Fruit fly (Drosophila melanogaster) whole organism, embryonic: ENCODE results near the gene CG6294.
A peak's percentile ranks its signal among the peaks of the same experiment; 100 is the strongest.

Source experiments
- Atf6 ChIP-seq: fragments of 200-800 bp; sonication (Bioruptor generic); IDR thresholded peaks from 2 replicates; pipeline ENCODE4 v1.3.6; 2022; ENCODE audit warnings: missing biosample characterization, missing genetic modification characterization
- CG10321 ChIP-seq: fragments of 200-800 bp; sonication (Bioruptor generic); IDR thresholded peaks from 2 replicates; pipeline ENCODE4 v1.3.6; 2022; ENCODE audit warnings: missing biosample characterization, missing genetic modification characterization
- CG10543 ChIP-seq: fragments of 200-800 bp; sonication (Bioruptor generic); optimal IDR thresholded peaks from 3 replicates; lab custom pipeline; 2017; ENCODE audit warnings: missing biosample characterization, mild to moderate bottlenecking, missing genetic modification characterization, moderate library complexity
- CG10654 ChIP-seq: fragments of 200-800 bp; sonication (Bioruptor generic); optimal IDR thresholded peaks from 2 replicates; lab custom pipeline; 2016; ENCODE audit warnings: missing biosample characterization, missing genetic modification characterization
- CG12236 ChIP-seq: fragments of 200-800 bp; sonication (Bioruptor generic); optimal IDR thresholded peaks from 2 replicates; lab custom pipeline; 2016; ENCODE audit warnings: missing biosample characterization, missing genetic modification characterization
- CG12391 ChIP-seq: fragments of 200-800 bp; sonication (Bioruptor generic); optimal IDR thresholded peaks from 3 replicates; lab custom pipeline; 2018; ENCODE audit warnings: missing biosample characterization, mild to moderate bottlenecking, missing genetic modification characterization, moderate library complexity
- CG13424 ChIP-seq: fragments of 200-800 bp; sonication (Bioruptor generic); optimal IDR thresholded peaks from 2 replicates; lab custom pipeline; 2019; ENCODE audit warnings: missing biosample characterization, mild to moderate bottlenecking, missing genetic modification characterization, moderate library complexity
- CG15011 ChIP-seq: fragments of 200-800 bp; sonication (Bioruptor generic); optimal IDR thresholded peaks from 3 replicates; lab custom pipeline; 2018; ENCODE audit warnings: missing biosample characterization, mild to moderate bottlenecking, missing genetic modification characterization
- CG17361 ChIP-seq: fragments of 200-800 bp; sonication (Bioruptor generic); IDR thresholded peaks from 3 replicates; pipeline ENCODE4 v1.3.6; 2022; ENCODE audit warnings: missing biosample characterization, missing genetic modification characterization
- CG17385 ChIP-seq: fragments of 200-800 bp; sonication (Bioruptor generic); optimal IDR thresholded peaks from 3 replicates; lab custom pipeline; 2018; ENCODE audit warnings: missing biosample characterization, mild to moderate bottlenecking, missing genetic modification characterization
- CG1832 ChIP-seq: fragments of 200-800 bp; sonication (Bioruptor generic); optimal IDR thresholded peaks from 2 replicates; lab custom pipeline; 2017; ENCODE audit warnings: missing biosample characterization, mild to moderate bottlenecking, missing genetic modification characterization, inconsistent platforms
- CG2712 ChIP-seq: fragments of 200-800 bp; optimal IDR thresholded peaks from 3 replicates; lab custom pipeline; 2019; ENCODE audit warnings: missing biosample characterization, mild to moderate bottlenecking, missing genetic modification characterization, moderate library complexity
- CG2889 ChIP-seq: fragments of 200-800 bp; sonication (Bioruptor generic); IDR thresholded peaks from 3 replicates; pipeline ENCODE4 v1.3.6; 2022; ENCODE audit warnings: missing biosample characterization, missing genetic modification characterization
- CG30403 ChIP-seq: fragments of 200-800 bp; sonication (Bioruptor generic); optimal IDR thresholded peaks from 3 replicates; lab custom pipeline; 2016; ENCODE audit warnings: missing biosample characterization, missing genetic modification characterization
- CG3065 ChIP-seq: fragments of 200-800 bp; sonication (Bioruptor generic); optimal IDR thresholded peaks from 2 replicates; lab custom pipeline; 2016; ENCODE audit warnings: missing biosample characterization, missing genetic modification characterization
- CG32532 ChIP-seq: fragments of 200-800 bp; sonication (Bioruptor generic); IDR thresholded peaks from 2 replicates; pipeline ENCODE4 v1.3.6; 2022; ENCODE audit warnings: missing biosample characterization, missing genetic modification characterization
- CG4360 ChIP-seq: fragments of 200-800 bp; sonication (Bioruptor generic); IDR thresholded peaks from 2 replicates; pipeline ENCODE4 v1.3.6; 2022; ENCODE audit warnings: missing biosample characterization, missing genetic modification characterization
- CG6175 ChIP-seq: fragments of 200-800 bp; sonication (Bioruptor generic); IDR thresholded peaks from 3 replicates; pipeline ENCODE4 v1.3.6; 2022; ENCODE audit warnings: missing biosample characterization, missing genetic modification characterization
- CG7271 ChIP-seq: fragments of 200-800 bp; sonication (Bioruptor generic); optimal IDR thresholded peaks from 2 replicates; lab custom pipeline; 2018; ENCODE audit warnings: missing biosample characterization, mild to moderate bottlenecking, missing genetic modification characterization, moderate library complexity
- CG7745 ChIP-seq: fragments of 200-800 bp; sonication (Bioruptor generic); optimal IDR thresholded peaks from 2 replicates; lab custom pipeline; 2018; ENCODE audit warnings: missing biosample characterization, mild to moderate bottlenecking, missing genetic modification characterization, moderate library complexity
- CG9727 ChIP-seq: fragments of 200-800 bp; sonication (Bioruptor generic); optimal IDR thresholded peaks from 3 replicates; lab custom pipeline; 2017; ENCODE audit warnings: missing biosample characterization, mild to moderate bottlenecking, missing genetic modification characterization
- Fer2 ChIP-seq: fragments of 200-800 bp; sonication (Bioruptor generic); optimal IDR thresholded peaks from 2 replicates; lab custom pipeline; 2018; ENCODE audit warnings: missing biosample characterization, mild to moderate bottlenecking, missing genetic modification characterization, moderate library complexity
- GATAe ChIP-seq: fragments of 200-800 bp; sonication (Bioruptor generic); conservative IDR thresholded peaks from 2 replicates; pipeline ENCODE4 v1.3.6; 2022; ENCODE audit warnings: missing biosample characterization, missing genetic modification characterization
- H2.0 ChIP-seq: fragments of 200-800 bp; sonication (Bioruptor generic); IDR thresholded peaks from 2 replicates; pipeline ENCODE4 v1.3.6; 2022; ENCODE audit warnings: missing biosample characterization, missing genetic modification characterization
- HLH4C ChIP-seq: fragments of 200-800 bp; sonication (Bioruptor generic); IDR thresholded peaks from 3 replicates; pipeline ENCODE4 v1.3.6; 2022; ENCODE audit warnings: missing biosample characterization, missing genetic modification characterization; ENCODE audit not compliant: partially characterized antibody
- Lhr ChIP-seq: fragments of 200-800 bp; sonication (Bioruptor generic); optimal IDR thresholded peaks from 3 replicates; lab custom pipeline; 2017; ENCODE audit warnings: mild to moderate bottlenecking, missing biosample characterization, missing genetic modification reagents, missing genetic modification characterization
- MBD-R2 ChIP-seq: fragments of 200-800 bp; sonication (Bioruptor generic); IDR thresholded peaks from 2 replicates; pipeline ENCODE4 v1.3.6; 2022; ENCODE audit warnings: missing biosample characterization, missing genetic modification characterization
- Meics ChIP-seq: fragments of 200-800 bp; sonication (Bioruptor generic); optimal IDR thresholded peaks from 2 replicates; lab custom pipeline; 2017; ENCODE audit warnings: missing biosample characterization, mild to moderate bottlenecking, missing genetic modification characterization
- Neu2 ChIP-seq: fragments of 200-800 bp; sonication (Bioruptor generic); optimal IDR thresholded peaks from 3 replicates; lab custom pipeline; 2016; ENCODE audit warnings: missing biosample characterization, missing genetic modification characterization, borderline replicate concordance
- Nf-YA ChIP-seq: fragments of 200-800 bp; sonication (Bioruptor generic); IDR thresholded peaks from 2 replicates; pipeline ENCODE4 v1.3.6; 2022; ENCODE audit warnings: missing biosample characterization, missing genetic modification characterization
- Ptx1 ChIP-seq: fragments of 200-800 bp; sonication (Bioruptor generic); IDR thresholded peaks from 2 replicates; pipeline ENCODE4 v1.3.6; 2022; ENCODE audit warnings: missing biosample characterization, missing genetic modification characterization
- Rfx ChIP-seq: fragments of 200-800 bp; sonication (Bioruptor generic); IDR thresholded peaks from 2 replicates; pipeline ENCODE4 v1.3.6; 2022; ENCODE audit warnings: missing biosample characterization, missing genetic modification characterization
- Sox100B ChIP-seq: fragments of 200-800 bp; sonication (Bioruptor generic); optimal IDR thresholded peaks from 3 replicates; lab custom pipeline; 2018; ENCODE audit warnings: missing biosample characterization, mild to moderate bottlenecking, missing genetic modification characterization
- ara ChIP-seq: fragments of 200-800 bp; sonication (Bioruptor generic); IDR thresholded peaks from 2 replicates; pipeline ENCODE4 v1.3.6; 2022; ENCODE audit warnings: missing biosample characterization, missing genetic modification characterization
- crp ChIP-seq, 2 experiments: fragments of 200-800 bp; sonication (Bioruptor generic); optimal IDR thresholded peaks; 2 replicates in 1 of 2; 3 replicates in 1 of 2; lab custom pipeline; 2017; ENCODE audit warnings: missing biosample characterization in 2 of 2, missing genetic modification characterization in 2 of 2, mild to moderate bottlenecking in 1 of 2, moderate library complexity in 1 of 2
- disco-r ChIP-seq: fragments of 200-800 bp; sonication (Bioruptor generic); optimal IDR thresholded peaks from 2 replicates; lab custom pipeline; 2016; ENCODE audit warnings: missing biosample characterization, missing genetic modification characterization
- dysf ChIP-seq: fragments of 200-800 bp; sonication (Bioruptor generic); IDR thresholded peaks from 3 replicates; pipeline ENCODE4 v1.3.6; 2022; ENCODE audit warnings: missing biosample characterization, missing genetic modification characterization
- eve ChIP-seq, 2 experiments: fragments of >200 bp; optimal IDR thresholded peaks; 2 replicates each; lab custom pipeline; 2017; ENCODE audit warnings: missing biosample characterization in 2 of 2, missing genetic modification characterization in 2 of 2
- fd102C ChIP-seq: fragments of 200-800 bp; sonication (Bioruptor generic); optimal IDR thresholded peaks from 2 replicates; lab custom pipeline; 2018; ENCODE audit warnings: missing biosample characterization, mild to moderate bottlenecking, missing genetic modification characterization, moderate library complexity
- inv ChIP-seq: fragments of 200-800 bp; sonication (Bioruptor generic); IDR thresholded peaks from 2 replicates; pipeline ENCODE4 v1.3.6; 2022; ENCODE audit warnings: missing biosample characterization, missing genetic modification characterization; ENCODE audit not compliant: partially characterized antibody
- mirr ChIP-seq: fragments of 200-800 bp; sonication (Bioruptor generic); optimal IDR thresholded peaks from 3 replicates; lab custom pipeline; 2018; ENCODE audit warnings: missing biosample characterization, mild to moderate bottlenecking, missing genetic modification characterization
- nom ChIP-seq: fragments of 200-800 bp; sonication (Bioruptor generic); optimal IDR thresholded peaks from 2 replicates; lab custom pipeline; 2017; ENCODE audit warnings: missing biosample characterization, missing genetic modification characterization, mild to moderate bottlenecking, moderate library complexity, missing genetic modification reagents
- pzg ChIP-seq: fragments of 200-800 bp; sonication (Bioruptor generic); optimal IDR thresholded peaks from 3 replicates; lab custom pipeline; 2018; ENCODE audit warnings: missing biosample characterization, mild to moderate bottlenecking, missing genetic modification characterization, moderate library complexity
- row ChIP-seq: fragments of 200-800 bp; sonication (Bioruptor generic); IDR thresholded peaks from 3 replicates; pipeline ENCODE4 v1.3.6; 2022; ENCODE audit warnings: missing biosample characterization, missing genetic modification characterization
- sc ChIP-seq, 3 experiments: fragments of >200 bp in 2 of 3; fragments of 200-800 bp in 1 of 3; sonication (Bioruptor generic) in 1 of 3; optimal IDR thresholded peaks; 2 replicates in 2 of 3; 3 replicates in 1 of 3; lab custom pipeline; 2017; ENCODE audit warnings: mild to moderate bottlenecking in 1 of 3, missing biosample characterization in 1 of 3, missing genetic modification characterization in 1 of 3, missing genetic modification reagents in 1 of 3
- sens ChIP-seq: fragments of 200-800 bp; sonication (Bioruptor generic); peaks from one replicate; lab custom pipeline; 2016; ENCODE audit warnings: missing biosample characterization, missing genetic modification characterization
- sob ChIP-seq: fragments of 200-800 bp; sonication (Bioruptor generic); IDR thresholded peaks from 2 replicates; pipeline ENCODE4 v1.3.6; 2022; ENCODE audit warnings: missing biosample characterization, missing genetic modification characterization
- tin ChIP-seq: fragments of 200-800 bp; sonication (Bioruptor generic); optimal IDR thresholded peaks from 3 replicates; lab custom pipeline; 2016; ENCODE audit warnings: missing biosample characterization, missing genetic modification characterization
- tll ChIP-seq, 2 experiments: fragments of 200-800 bp in 1 of 2; fragments of >200 bp in 1 of 2; sonication (Bioruptor generic) in 1 of 2; optimal IDR thresholded peaks; 2 replicates each; lab custom pipeline; 2017 to 2019; ENCODE audit warnings: missing biosample characterization in 2 of 2, missing genetic modification characterization in 2 of 2, mild to moderate bottlenecking in 1 of 2, moderate library complexity in 1 of 2
- ttk ChIP-seq: fragments of 200-800 bp; sonication (Bioruptor generic); IDR thresholded peaks from 2 replicates; pipeline ENCODE4 v2.1.2; 2022; ENCODE audit warnings: missing biosample characterization, missing genetic modification characterization

The CG6294 gene

dm6 chrX:15498791-15499190 is 36.3 kb downstream of the CG6294 start (continued):
- TF ChIP-seq dysf (GFP tag; lab: Robert Waterston, UW) (no peak), CG3065 (no peak), Fer2 (no peak), Meics (GFP tag; lab: Kevin White, UChicago) (no peak), ttk (GFP tag; lab: Robert Waterston, UW) (peak; percentile 42; the same call in 1 of the 2 replicates), CG32532 (GFP tag; lab: Robert Waterston, UW) (peak; percentile 23; the same call in 1 of the 2 replicates), CG10321 (no peak), CG1832 (peak; percentile 39), nom (GFP tag; lab: Kevin White, UChicago) (peak; percentile 74), HLH4C (GFP tag; lab: Robert Waterston, UW) (no peak), row (GFP tag; lab: Robert Waterston, UW) (peak; percentile 29; the same call in 1 of the 3 replicates), sens (GFP tag; lab: Kevin White, UChicago) (peak; percentile 79), CG12236 (GFP tag; lab: Kevin White, UChicago) (no peak), ara (GFP tag; lab: Robert Waterston, UW) (peak; percentile 60), Ptx1 (GFP tag; lab: Robert Waterston, UW) (no peak), Nf-YA (GFP tag; lab: Robert Waterston, UW) (0 out of 2 replicates have a peak, but pooled peaks have one; percentile 28), eve (GFP tag; optimal IDR thresholded peaks at IDR 0.05; lab: Kevin White, UChicago) (no peak), CG10543 (no peak), Sox100B (GFP tag; lab: Kevin White, UChicago) (no peak), CG15011 (GFP tag; lab: Kevin White, UChicago) (no peak), CG7271 (tag; lab: Kevin White, UChicago) (peak; percentile 7), CG12391 (tag; lab: Kevin White, UChicago) (peak; percentile 12), CG2712 (peak; percentile 39), CG7745 (tag; lab: Kevin White, UChicago) (no peak), MBD-R2 (0 out of 2 replicates have a peak, but pooled peaks have one; percentile 12), CG10654 (GFP tag; lab: Kevin White, UChicago) (no peak), tin (GFP tag; lab: Kevin White, UChicago) (peak; percentile 0), CG9727 (GFP tag; lab: Kevin White, UChicago) (peak; percentile 44), crp (GFP tag; optimal IDR thresholded peaks at IDR 0.05; lab: Kevin White, UChicago) (no peak), sob (0 out of 2 replicates have a peak, but pooled peaks have one; percentile 15), Neu2 (GFP tag; lab: Kevin White, UChicago) (no peak), CG30403 (GFP tag; lab: Kevin White, UChicago) (no peak), tll (GFP tag; optimal IDR thresholded peaks at IDR 0.05; lab: Kevin White, UChicago) (no peak), CG17361 (GFP tag; lab: Robert Waterston, UW) (no peak), pzg (GFP tag; lab: Kevin White, UChicago) (no peak), mirr (no peak), fd102C (GFP tag; lab: Kevin White, UChicago) (peak; percentile 6), CG17385 (GFP tag; lab: Kevin White, UChicago) (no peak), CG2889 (GFP tag; lab: Robert Waterston, UW) (no peak), CG6175 (0 out of 3 replicates have a peak, but pooled peaks have one; percentile 32), H2.0 (GFP tag; lab: Robert Waterston, UW) (no peak), disco-r (no peak), CG13424 (tag; lab: Kevin White, UChicago) (peak; percentile 8), Atf6 (GFP tag; lab: Robert Waterston, UW) (0 out of 2 replicates have a peak, but pooled peaks have one; percentile 12), sc (optimal IDR thresholded peaks at IDR 0.05; lab: Kevin White, UChicago) (no peak), sc (GFP tag; optimal IDR thresholded peaks at IDR 0.05; lab: Kevin White, UChicago) (no peak), CG4360 (0 out of 2 replicates have a peak, but pooled peaks have one; percentile 28), GATAe (GFP tag; lab: Robert Waterston, UW) (no peak), Rfx (GFP tag; lab: Robert Waterston, UW) (no peak), Lhr (GFP tag; lab: Kevin White, UChicago) (peak; percentile 1), inv (GFP tag; lab: Robert Waterston, UW) (no peak)
